ENCODE assay signal across 5 fruit fly cellular contexts in the genomic region with DNA sequence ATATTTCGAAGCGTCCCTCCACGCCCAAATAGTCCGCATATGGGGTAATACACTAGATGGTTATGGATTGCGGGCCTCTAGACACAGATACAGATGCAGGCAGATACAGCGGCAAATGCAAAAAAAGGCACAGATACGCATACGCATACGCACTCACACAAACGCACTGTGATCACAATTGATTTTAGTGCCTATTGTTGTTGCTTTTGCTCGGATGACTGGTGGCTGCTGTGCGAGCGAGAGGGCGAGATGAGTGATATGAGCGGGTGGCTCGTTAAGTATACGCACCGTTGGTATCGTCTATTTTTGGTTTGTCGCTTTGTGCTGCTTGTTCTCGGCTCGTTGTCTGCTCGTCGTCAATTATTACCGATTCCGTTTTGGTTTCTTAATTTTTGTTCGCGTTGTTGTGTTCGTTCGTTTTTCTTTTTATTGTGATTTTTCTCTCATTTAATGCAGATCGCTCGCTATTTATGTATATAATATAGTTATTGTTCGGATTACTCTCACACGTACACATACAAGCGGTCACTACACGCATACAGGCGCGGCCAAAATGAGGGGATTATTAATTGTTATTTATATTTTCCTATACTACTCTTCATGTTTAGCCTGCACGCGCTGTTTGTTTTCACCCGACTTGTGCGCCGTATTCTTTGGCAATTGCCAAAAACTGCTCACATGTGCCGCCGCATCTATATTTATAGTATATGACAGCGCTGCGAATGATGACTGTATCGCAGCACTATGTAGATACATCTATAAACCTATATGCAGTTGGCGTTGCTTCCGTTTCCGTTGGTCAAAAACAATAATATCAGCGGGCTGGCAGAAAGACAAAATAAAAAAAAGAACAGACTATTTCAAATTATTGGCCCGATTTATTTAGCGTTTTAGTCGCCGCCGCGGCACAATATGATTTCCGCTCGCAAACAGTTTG.
TF ChIP-seq lines count a peak whose summit lies in the region.

No protein-coding gene starts in this region.

- TF ChIP-seq CTCF in whole organism, embryonic (GFP tag; optimal IDR thresholded peaks at IDR 0.05; lab: Kevin White, UChicago): no peak

TF ChIP-seq in whole organism, adult, 20 proteins besides CTCF, POLR2A, EP300 and RAD21:
- TF ChIP-seq toe (GFP tag; optimal IDR thresholded peaks at IDR 0.05; lab: Kevin White, UChicago) (no peak), CG12768 (GFP tag; optimal IDR thresholded peaks at IDR 0.05; lab: Kevin White, UChicago) (no peak), pad (GFP tag; optimal IDR thresholded peaks at IDR 0.05; lab: Kevin White, UChicago) (no peak), CG11617 (GFP tag; optimal IDR thresholded peaks at IDR 0.05; lab: Kevin White, UChicago) (peak; percentile 5), Mnt (GFP tag; optimal IDR thresholded peaks at IDR 0.05; lab: Kevin White, UChicago) (peak; percentile 35), cic (GFP tag; optimal IDR thresholded peaks at IDR 0.05; lab: Kevin White, UChicago) (peak; percentile 18), kay (GFP tag; lab: Kevin White, UChicago; ENCODE audit: borderline replicate concordance) (peak; percentile 95), Hr96 (GFP tag; optimal IDR thresholded peaks at IDR 0.05; lab: Kevin White, UChicago) (no peak), CG14711 (tag; optimal IDR thresholded peaks at IDR 0.05; lab: Kevin White, UChicago) (no peak), bab1 (GFP tag; optimal IDR thresholded peaks at IDR 0.05; lab: Kevin White, UChicago) (no peak)

TF ChIP-seq in whole organism, embryonic, 481 proteins besides CTCF, POLR2A, EP300 and RAD21 (continues in another document):
- TF ChIP-seq abd-A (tag; optimal IDR thresholded peaks at IDR 0.05; lab: Kevin White, UChicago) (peak; percentile 90), az2 (GFP tag; optimal IDR thresholded peaks at IDR 0.05; lab: Kevin White, UChicago) (no peak), Nf-YC (tag; optimal IDR thresholded peaks at IDR 0.05; lab: Kevin White, UChicago) (peak; percentile 48), MBD-R2 (GFP tag; IDR thresholded peaks at IDR 0.05; lab: Robert Waterston, UW) (peak; percentile 20; the same call in 1 of the 2 replicates), CG1832 (GFP tag; optimal IDR thresholded peaks at IDR 0.05; lab: Kevin White, UChicago) (peak; percentile 46), CkIIα-i1 (GFP tag; IDR thresholded peaks at IDR 0.05; lab: Robert Waterston, UW) (no peak), klu (GFP tag; IDR thresholded peaks at IDR 0.05; lab: Robert Waterston, UW) (peak; percentile 44; the same call in 1 of the 2 replicates), CG12659 (GFP tag; optimal IDR thresholded peaks at IDR 0.05; lab: Kevin White, UChicago) (no peak), pb (GFP tag; optimal IDR thresholded peaks at IDR 0.05; lab: Kevin White, UChicago) (peak; percentile 11), D19B (GFP tag; optimal IDR thresholded peaks at IDR 0.05; lab: Kevin White, UChicago) (peak; percentile 73), Med (GFP tag; lab: Kevin White, UChicago) (peak; percentile 86), slbo (GFP tag; IDR thresholded peaks at IDR 0.05; lab: Robert Waterston, UW) (no peak), chinmo (GFP tag; IDR thresholded peaks at IDR 0.05; lab: Robert Waterston, UW; ENCODE audit: partially characterized antibody) (peak; percentile 96), chif (GFP tag; optimal IDR thresholded peaks at IDR 0.05; lab: Kevin White, UChicago) (no peak), CG2875 (GFP tag; optimal IDR thresholded peaks at IDR 0.05; lab: Kevin White, UChicago) (no peak), Mrtf (GFP tag; IDR thresholded peaks at IDR 0.05; lab: Robert Waterston, UW) (no peak), bowl (GFP tag; IDR thresholded peaks at IDR 0.05; lab: Robert Waterston, UW) (no peak)

TF ChIP-seq in whole organism, prepupa, 60 proteins besides CTCF, POLR2A, EP300 and RAD21 (continues in another document):
- no peak for TF ChIP-seq cyc (GFP tag; optimal IDR thresholded peaks at IDR 0.05; lab: Kevin White, UChicago)
- no peak for TF ChIP-seq Smox (GFP tag; optimal IDR thresholded peaks at IDR 0.05; lab: Kevin White, UChicago)
- peak; percentile 47; the same call in 2 of the 3 replicates for TF ChIP-seq CG6163 (GFP tag; IDR thresholded peaks at IDR 0.05; lab: Robert Waterston, UW)
- TF ChIP-seq CG8119 (GFP tag; IDR thresholded peaks at IDR 0.05; lab: Robert Waterston, UW): no peak
- TF ChIP-seq CG11902 (GFP tag; optimal IDR thresholded peaks at IDR 0.05; lab: Kevin White, UChicago): no peak
- peak; percentile 30 for TF ChIP-seq dsx (GFP tag; optimal IDR thresholded peaks at IDR 0.05; lab: Kevin White, UChicago; ENCODE audit: poor library complexity, severe bottlenecking)
- peak; percentile 38 for TF ChIP-seq CG1621 (tag; optimal IDR thresholded peaks at IDR 0.05; lab: Kevin White, UChicago)
- no peak for TF ChIP-seq Blimp-1 (GFP tag; optimal IDR thresholded peaks at IDR 0.05; lab: Kevin White, UChicago)
- TF ChIP-seq eg (GFP tag; IDR thresholded peaks at IDR 0.05; lab: Robert Waterston, UW): 0 out of 3 replicates have a peak, but pooled peaks have one; percentile 24
- no peak for TF ChIP-seq CG11294 (GFP tag; IDR thresholded peaks at IDR 0.05; lab: Robert Waterston, UW)
- TF ChIP-seq Sox15 (GFP tag; optimal IDR thresholded peaks at IDR 0.05; lab: Kevin White, UChicago): no peak
- TF ChIP-seq pdm3 (GFP tag; optimal IDR thresholded peaks at IDR 0.05; lab: Kevin White, UChicago): no peak
- TF ChIP-seq CG31627 (GFP tag; optimal IDR thresholded peaks at IDR 0.05; lab: Kevin White, UChicago): no peak
- no peak for TF ChIP-seq CG7368 (GFP tag; optimal IDR thresholded peaks at IDR 0.05; lab: Kevin White, UChicago)
- no peak for TF ChIP-seq esn (GFP tag; optimal IDR thresholded peaks at IDR 0.05; lab: Kevin White, UChicago)
- TF ChIP-seq svp (GFP tag; lab: Kevin White, UChicago): no peak
- no peak for TF ChIP-seq CG9139 (GFP tag; optimal IDR thresholded peaks at IDR 0.05; lab: Kevin White, UChicago)
- TF ChIP-seq CG8319 (GFP tag; optimal IDR thresholded peaks at IDR 0.05; lab: Kevin White, UChicago): no peak
- TF ChIP-seq CG16779 (tag; optimal IDR thresholded peaks at IDR 0.05; lab: Kevin White, UChicago): no peak

TF ChIP-seq in whole organism, pupa, 21 proteins besides CTCF, POLR2A, EP300 and RAD21:
- no peak for TF ChIP-seq CG8159 (tag; optimal IDR thresholded peaks at IDR 0.05; lab: Kevin White, UChicago)
- TF ChIP-seq CG17806 (tag; optimal IDR thresholded peaks at IDR 0.05; lab: Kevin White, UChicago): no peak
- TF ChIP-seq CG10348 (GFP tag; IDR thresholded peaks at IDR 0.05; lab: Robert Waterston, UW): no peak
- no peak for TF ChIP-seq CG14655 (GFP tag; optimal IDR thresholded peaks at IDR 0.05; lab: Kevin White, UChicago)
- TF ChIP-seq CG34367 (tag; optimal IDR thresholded peaks at IDR 0.05; lab: Kevin White, UChicago): no peak
- TF ChIP-seq Snoo (tag; optimal IDR thresholded peaks at IDR 0.05; lab: Kevin White, UChicago): no peak
- TF ChIP-seq Pif1B (GFP tag; optimal IDR thresholded peaks at IDR 0.05; lab: Kevin White, UChicago): peak; percentile 19
- TF ChIP-seq D1 (tag; optimal IDR thresholded peaks at IDR 0.05; lab: Kevin White, UChicago): no peak
- TF ChIP-seq CG32121 (GFP tag; IDR thresholded peaks at IDR 0.05; lab: Robert Waterston, UW): no peak
- no peak for TF ChIP-seq CG8301 (tag; optimal IDR thresholded peaks at IDR 0.05; lab: Kevin White, UChicago)
- TF ChIP-seq CG15710 (tag; optimal IDR thresholded peaks at IDR 0.05; lab: Kevin White, UChicago): peak; percentile 13
- TF ChIP-seq fd96Ca (GFP tag; IDR thresholded peaks at IDR 0.05; lab: Robert Waterston, UW): no peak
- TF ChIP-seq CG13204 (GFP tag; optimal IDR thresholded peaks at IDR 0.05; lab: Kevin White, UChicago): peak; percentile 56
- peak; percentile 44 for TF ChIP-seq gl (tag; optimal IDR thresholded peaks at IDR 0.05; lab: Kevin White, UChicago)
- no peak for TF ChIP-seq rn (GFP tag; IDR thresholded peaks at IDR 0.05; lab: Robert Waterston, UW)
- TF ChIP-seq CG4496 (GFP tag; IDR thresholded peaks at IDR 0.05; lab: Robert Waterston, UW): peak; percentile 60
- TF ChIP-seq Pif1A (GFP tag; optimal IDR thresholded peaks at IDR 0.05; lab: Kevin White, UChicago): no peak
- TF ChIP-seq CG12605 (GFP tag; IDR thresholded peaks at IDR 0.05; lab: Robert Waterston, UW): no peak
- peak; percentile 31; the same call in 1 of the 2 replicates for TF ChIP-seq Ets98B (GFP tag; IDR thresholded peaks at IDR 0.05; lab: Robert Waterston, UW)
- TF ChIP-seq CG9948 (tag; optimal IDR thresholded peaks at IDR 0.05; lab: Kevin White, UChicago): no peak
- peak; percentile 60 for TF ChIP-seq EcR (GFP tag; optimal IDR thresholded peaks at IDR 0.05; lab: Kevin White, UChicago)

TF ChIP-seq in whole organism, wandering third instar larva, 38 proteins besides CTCF, POLR2A, EP300 and RAD21:
- no peak for TF ChIP-seq brk (GFP tag; optimal IDR thresholded peaks at IDR 0.05; lab: Kevin White, UChicago)
- TF ChIP-seq dl (GFP tag; optimal IDR thresholded peaks at IDR 0.05; lab: Kevin White, UChicago; ENCODE audit: insufficient read depth in 1 of 2, partially characterized antibody in 2 of 2): no peak
- TF ChIP-seq HLH106 (tag; optimal IDR thresholded peaks at IDR 0.05; lab: Kevin White, UChicago): no peak
- TF ChIP-seq rgr (GFP tag; optimal IDR thresholded peaks at IDR 0.05; lab: Kevin White, UChicago): no peak
- no peak for TF ChIP-seq Myc (optimal IDR thresholded peaks at IDR 0.05; lab: Kevin White, UChicago)
- peak; percentile 24 for TF ChIP-seq N (GFP tag; optimal IDR thresholded peaks at IDR 0.05; lab: Kevin White, UChicago)
- TF ChIP-seq Jra (GFP tag; optimal IDR thresholded peaks at IDR 0.05; lab: Kevin White, UChicago): peak; percentile 23
- peak; percentile 61 for TF ChIP-seq psq (GFP tag; optimal IDR thresholded peaks at IDR 0.05; lab: Kevin White, UChicago)
